Worm (Caenorhabditis elegans) whole organism, L3 larva: ENCODE results near the gene exo-1.

ENCODE experiments used
- ztf-4 ChIP-seq: fragments of 150-350 bp; optimal IDR thresholded peaks from 2 replicates; lab custom pipeline; 2014; ENCODE audit warnings: missing biosample characterization, missing genetic modification characterization

Gene exo-1

ce11 chrIII:13474482-13474881 is 51.2 kb downstream of the exo-1 start:
- no peak for TF ChIP-seq ztf-4 (tag; lab: Kevin White, UChicago)
